Worm (Caenorhabditis elegans) whole organism, L3 larva: Measurements from ENCODE around the gene F01D5.5.

Source experiments
- R02D3.7 ChIP-seq: fragments of 150-350 bp; optimal IDR thresholded peaks from 2 replicates; lab custom pipeline; 2014; ENCODE audit warnings: missing biosample characterization, missing genetic modification characterization
- ZK546.5 ChIP-seq: sonication (generic microtip); optimal IDR thresholded peaks from 2 replicates; lab custom pipeline; 2017; ENCODE audit warnings: missing biosample characterization, missing genetic modification characterization
- ceh-16 ChIP-seq: sonication (generic microtip); optimal IDR thresholded peaks from 2 replicates; lab custom pipeline; 2017; ENCODE audit warnings: missing biosample characterization, missing genetic modification characterization
- ceh-28 ChIP-seq: fragments of 150-350 bp; optimal IDR thresholded peaks from 2 replicates; lab custom pipeline; 2014; ENCODE audit warnings: missing biosample characterization, missing genetic modification reagents, missing genetic modification characterization
- ceh-82 ChIP-seq: fragments of 150-350 bp; optimal IDR thresholded peaks from 2 replicates; lab custom pipeline; 2014; ENCODE audit warnings: missing biosample characterization, missing genetic modification characterization
- ceh-9 ChIP-seq: sonication (generic microtip); optimal IDR thresholded peaks from 2 replicates; lab custom pipeline; 2018; ENCODE audit warnings: missing biosample characterization, missing genetic modification characterization
- daf-12 ChIP-seq: fragments of 150-350 bp; optimal IDR thresholded peaks from 2 replicates; lab custom pipeline; 2014; ENCODE audit warnings: missing biosample characterization, missing genetic modification reagents, missing genetic modification characterization
- egl-27 ChIP-seq: sonication (generic microtip); optimal IDR thresholded peaks from 4 replicates; lab custom pipeline; 2017; ENCODE audit warnings: missing biosample characterization, missing genetic modification reagents, missing genetic modification characterization
- egl-5 ChIP-seq: fragments of 150-350 bp; optimal IDR thresholded peaks from 2 replicates; lab custom pipeline; 2017; ENCODE audit warnings: missing biosample characterization, missing genetic modification reagents, missing genetic modification characterization, inconsistent platforms
- elt-1 ChIP-seq: fragments of 150-350 bp; optimal IDR thresholded peaks from 2 replicates; lab custom pipeline; 2014; ENCODE audit warnings: missing biosample characterization, missing genetic modification characterization
- elt-2 ChIP-seq: sonication (generic microtip); optimal IDR thresholded peaks from 2 replicates; lab custom pipeline; 2016; ENCODE audit warnings: missing genetic modification reagents, mild to moderate bottlenecking, missing genetic modification characterization, missing compliant biosample characterization
- elt-3 ChIP-seq, 3 experiments: fragments of 150-350 bp in 1 of 3; sonication (generic microtip) in 2 of 3; optimal IDR thresholded peaks; 2 replicates in 2 of 3; 4 replicates in 1 of 3; lab custom pipeline; 2014 to 2017; ENCODE audit warnings: missing biosample characterization in 3 of 3, missing genetic modification characterization in 3 of 3
- eor-1 ChIP-seq, 2 experiments: fragments of 150-350 bp; optimal IDR thresholded peaks; 2 replicates each; lab custom pipeline; 2014 to 2018; ENCODE audit warnings: missing biosample characterization in 2 of 2, missing genetic modification characterization in 2 of 2
- fkh-10 ChIP-seq: sonication (generic microtip); optimal IDR thresholded peaks from 2 replicates; lab custom pipeline; 2017; ENCODE audit warnings: missing biosample characterization, missing genetic modification reagents, missing genetic modification characterization
- fos-1 ChIP-seq: fragments of 150-350 bp; optimal IDR thresholded peaks from 2 replicates; lab custom pipeline; 2014; ENCODE audit warnings: missing biosample characterization, missing genetic modification characterization
- hmg-11 ChIP-seq: sonication (generic microtip); optimal IDR thresholded peaks from 2 replicates; lab custom pipeline; 2016; ENCODE audit warnings: missing genetic modification characterization, missing compliant biosample characterization
- jun-1 ChIP-seq: fragments of 150-350 bp; optimal IDR thresholded peaks from 2 replicates; lab custom pipeline; 2014; ENCODE audit warnings: missing biosample characterization, missing genetic modification reagents, missing genetic modification characterization
- lin-15B ChIP-seq: fragments of 150-350 bp; optimal IDR thresholded peaks from 2 replicates; lab custom pipeline; 2014; ENCODE audit warnings: missing biosample characterization, missing genetic modification characterization
- lin-39 ChIP-seq: fragments of 150-350 bp; optimal IDR thresholded peaks from 2 replicates; lab custom pipeline; 2018; ENCODE audit warnings: missing biosample characterization, missing genetic modification reagents, missing genetic modification characterization
- lsy-12 ChIP-seq: sonication (generic microtip); optimal IDR thresholded peaks from 2 replicates; lab custom pipeline; 2016; ENCODE audit warnings: mild to moderate bottlenecking, missing genetic modification characterization, missing compliant biosample characterization
- mml-1 ChIP-seq: fragments of 150-350 bp; sonication (generic microtip); optimal IDR thresholded peaks from 3 replicates; lab custom pipeline; 2014; ENCODE audit warnings: missing biosample characterization, missing genetic modification characterization
- nfya-1 ChIP-seq: sonication (generic microtip); optimal IDR thresholded peaks from 2 replicates; lab custom pipeline; 2017; ENCODE audit warnings: missing genetic modification characterization, mild to moderate bottlenecking, missing compliant biosample characterization, antibody characterized with exemption, moderate library complexity; ENCODE audit not compliant: insufficient read depth
- nhr-11 ChIP-seq: fragments of 150-350 bp; optimal IDR thresholded peaks from 2 replicates; lab custom pipeline; 2014; ENCODE audit warnings: missing biosample characterization, missing genetic modification characterization
- nhr-12 ChIP-seq: fragments of 150-350 bp; optimal IDR thresholded peaks from 2 replicates; lab custom pipeline; 2014; ENCODE audit warnings: missing biosample characterization, missing genetic modification characterization
- nhr-23 ChIP-seq: fragments of 150-350 bp; optimal IDR thresholded peaks from 2 replicates; lab custom pipeline; 2014; ENCODE audit warnings: missing biosample characterization, missing genetic modification reagents, missing genetic modification characterization
- nhr-25 ChIP-seq: sonication (generic microtip); optimal IDR thresholded peaks from 2 replicates; lab custom pipeline; 2017; ENCODE audit warnings: missing biosample characterization, missing genetic modification characterization
- nhr-43 ChIP-seq: sonication (generic microtip); optimal IDR thresholded peaks from 2 replicates; lab custom pipeline; 2016; ENCODE audit warnings: mild to moderate bottlenecking, missing genetic modification characterization, missing compliant biosample characterization; ENCODE audit not compliant: poor library complexity, severe bottlenecking
- nhr-76 ChIP-seq: fragments of 150-350 bp; sonication (generic microtip); optimal IDR thresholded peaks from 5 replicates; lab custom pipeline; 2014; ENCODE audit warnings: missing biosample characterization, missing genetic modification characterization
- pha-4 ChIP-seq: fragments of 150-350 bp; optimal IDR thresholded peaks from 2 replicates; lab custom pipeline; 2014; ENCODE audit warnings: missing biosample characterization, missing genetic modification reagents, missing genetic modification characterization
- pqm-1 ChIP-seq: fragments of 150-350 bp; optimal IDR thresholded peaks from 2 replicates; lab custom pipeline; 2017; ENCODE audit warnings: missing biosample characterization, missing genetic modification characterization, inconsistent platforms
- sea-2 ChIP-seq: fragments of 150-350 bp; sonication (generic microtip); optimal IDR thresholded peaks from 4 replicates; lab custom pipeline; 2014; ENCODE audit warnings: missing biosample characterization, missing genetic modification reagents, missing genetic modification characterization
- skn-1 ChIP-seq: fragments of 150-350 bp; optimal IDR thresholded peaks from 2 replicates; lab custom pipeline; 2014; ENCODE audit warnings: missing biosample characterization, missing genetic modification characterization
- snpc-4 ChIP-seq: fragments of 150-350 bp; optimal IDR thresholded peaks from 2 replicates; lab custom pipeline; 2014; ENCODE audit warnings: missing biosample characterization, missing genetic modification characterization
- tbx-2 ChIP-seq: sonication (generic microtip); optimal IDR thresholded peaks from 2 replicates; lab custom pipeline; 2016; ENCODE audit warnings: mild to moderate bottlenecking, missing genetic modification characterization, missing compliant biosample characterization
- unc-39 ChIP-seq: sonication (generic microtip); optimal IDR thresholded peaks from 4 replicates; lab custom pipeline; 2017; ENCODE audit warnings: missing biosample characterization, missing genetic modification characterization
- unc-62 ChIP-seq: fragments of 150-350 bp; sonication (generic microtip); optimal IDR thresholded peaks from 4 replicates; lab custom pipeline; 2014; ENCODE audit warnings: missing biosample characterization, missing genetic modification reagents, missing genetic modification characterization
- zag-1 ChIP-seq: fragments of 150-350 bp; optimal IDR thresholded peaks from 2 replicates; lab custom pipeline; 2014; ENCODE audit warnings: missing biosample characterization, missing genetic modification characterization
- ztf-11 ChIP-seq: fragments of 150-350 bp; optimal IDR thresholded peaks from 2 replicates; lab custom pipeline; 2014; ENCODE audit warnings: missing biosample characterization, missing genetic modification characterization

F01D5.5 gene

DNA sequence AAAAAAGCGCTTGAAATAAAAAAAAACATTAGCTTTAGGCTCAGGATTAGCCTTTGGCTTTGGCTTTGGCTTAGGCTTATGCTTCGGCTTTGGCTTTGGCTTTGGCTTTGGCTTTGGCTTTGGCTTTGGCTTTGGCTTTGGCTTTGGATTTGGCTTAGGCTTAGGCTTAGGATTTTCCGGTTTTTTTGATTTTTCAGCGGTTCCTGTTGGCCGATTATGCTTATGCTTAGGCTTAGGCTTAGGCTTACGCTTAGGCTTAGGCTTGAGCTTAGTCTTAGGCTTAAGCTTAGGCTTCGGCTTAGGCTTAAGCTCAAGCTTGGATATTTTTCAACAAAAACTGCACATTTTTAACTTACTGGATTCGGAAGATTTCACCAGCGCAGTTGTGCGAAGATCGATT, 28.0 kb downstream of the F01D5.5 start:
- TF ChIP-seq lsy-12 (tag; lab: Kevin White, UChicago) (no peak), nfya-1 (tag; lab: Kevin White, UChicago) (no peak)

- TF ChIP-seq ceh-28 (tag; lab: Kevin White, UChicago) (peak; percentile 7), nhr-23 (tag; lab: Kevin White, UChicago) (peak; percentile 43), pqm-1 (peak; percentile 24), elt-2 (peak; percentile 52), ZK546.5 (no peak), ceh-82 (tag; lab: Kevin White, UChicago) (no peak), pha-4 (peak; percentile 5), skn-1 (peak; percentile 3), unc-39 (tag; lab: Kevin White, UChicago) (no peak), eor-1 (tag; optimal IDR thresholded peaks at IDR 0.05; lab: Kevin White, UChicago) (no peak)
- TF ChIP-seq, all 47 proteins: peak for 6
These were observed 28.6 kb downstream of the F01D5.5 start, which contains the start of gene Y39G8B.1 for ce11 chrII:13973514-13973913. Gene Y39G8B.1 (minus strand): TSS chrII:13973812.

DNA sequence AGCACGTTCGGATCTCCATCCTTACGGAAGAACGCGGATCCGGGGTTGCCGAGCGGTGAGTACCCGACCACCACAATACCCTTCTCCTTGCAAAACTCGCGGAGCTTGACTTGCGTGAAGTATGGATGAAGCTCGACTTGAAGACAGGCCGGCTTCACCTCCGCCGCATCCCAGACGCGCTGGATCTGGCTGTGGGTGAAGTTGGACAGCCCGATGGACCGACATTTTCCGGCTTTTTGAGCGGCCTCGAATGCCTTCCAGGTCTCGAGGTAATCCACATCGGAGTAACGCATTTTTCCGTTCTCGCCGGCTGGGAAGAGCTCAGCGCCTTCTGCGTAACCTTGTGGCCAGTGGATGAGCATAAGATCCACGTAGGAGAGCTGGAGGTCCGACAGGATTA, 29.9 kb downstream of the F01D5.5 start:
- TF ChIP-seq nhr-25 (no peak), R02D3.7 (no peak), ceh-82 (tag; lab: Kevin White, UChicago) (no peak), ceh-16 (tag; lab: Kevin White, UChicago) (no peak), nhr-76 (tag; lab: Kevin White, UChicago) (no peak), unc-62 (no peak), nfya-1 (tag; lab: Kevin White, UChicago) (no peak)

- TF ChIP-seq egl-27: no peak
- TF ChIP-seq nhr-76 (tag; lab: Kevin White, UChicago): no peak
- no peak for TF ChIP-seq lin-39 (tag; lab: Kevin White, UChicago)
- TF ChIP-seq pha-4: no peak
- TF ChIP-seq nhr-12 (tag; lab: Kevin White, UChicago): no peak
- TF ChIP-seq ceh-82 (tag; lab: Kevin White, UChicago): no peak
- no peak for TF ChIP-seq unc-39 (tag; lab: Kevin White, UChicago)
- TF ChIP-seq ceh-16 (tag; lab: Kevin White, UChicago): no peak
- TF ChIP-seq ZK546.5: no peak
- no peak for TF ChIP-seq hmg-11
These were observed 33.1 kb downstream of the F01D5.5 start, which contains the start of gene sre-43 for ce11 chrII:13968979-13969378. Gene sre-43 (minus strand): TSS chrII:13969079.

DNA sequence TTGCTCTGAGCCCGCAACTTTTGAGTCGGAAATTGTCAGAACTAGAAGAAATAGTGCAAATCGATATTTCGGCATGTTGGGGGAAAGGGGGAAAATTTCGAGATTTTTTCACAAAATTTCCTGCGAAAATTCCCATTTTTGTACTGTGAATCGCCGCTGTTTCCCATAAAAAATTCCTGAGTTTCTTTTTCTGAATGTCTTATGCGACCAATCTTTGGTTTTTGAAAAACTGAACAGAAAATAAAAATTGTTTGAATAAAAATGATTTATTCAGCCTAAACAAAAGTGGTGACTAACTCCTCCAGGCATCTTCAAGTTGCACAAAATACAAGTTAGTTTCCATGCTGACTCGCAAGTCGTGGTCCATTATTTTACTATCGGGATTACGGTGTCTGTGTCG, 35.9 kb downstream of the F01D5.5 start, which contains the start of gene W07G1.7:
Gene W07G1.7, minus strand, starts transcription at position 101 of the 400 bp plus-strand sequence.
- TF ChIP-seq nhr-23 (tag; lab: Kevin White, UChicago): no peak
- TF ChIP-seq hmg-11: no peak
- TF ChIP-seq ztf-11 (tag; lab: Kevin White, UChicago): no peak
- TF ChIP-seq elt-1 (tag; lab: Kevin White, UChicago): no peak
- no peak for TF ChIP-seq jun-1
- no peak for TF ChIP-seq elt-3 (tag; optimal IDR thresholded peaks at IDR 0.05; lab: Kevin White, UChicago)
- no peak for TF ChIP-seq unc-62
- TF ChIP-seq eor-1 (tag; optimal IDR thresholded peaks at IDR 0.05; lab: Kevin White, UChicago): no peak
- no peak for TF ChIP-seq unc-39 (tag; lab: Kevin White, UChicago)
- TF ChIP-seq nhr-11: no peak

DNA sequence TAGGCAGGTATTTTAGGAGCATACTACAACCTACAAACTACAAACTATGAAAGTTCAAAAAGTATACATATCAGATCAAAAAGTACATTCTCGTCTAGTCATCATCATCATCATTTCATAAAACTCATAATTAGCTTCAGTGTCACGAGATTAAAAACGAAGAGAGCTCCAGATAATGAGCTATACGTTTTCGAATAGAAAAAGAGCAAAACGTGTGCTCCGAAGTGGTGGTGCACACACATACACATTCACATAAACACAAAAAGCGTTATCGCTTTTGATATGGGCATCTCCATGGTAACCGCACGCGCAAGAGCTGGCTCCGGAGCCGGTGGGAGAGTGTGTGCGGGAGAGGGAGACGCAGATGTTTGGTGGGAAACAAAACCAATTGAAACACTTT, 37.8 kb downstream of the F01D5.5 start:
- TF ChIP-seq skn-1: no peak
- no peak for TF ChIP-seq lsy-12 (tag; lab: Kevin White, UChicago)
- TF ChIP-seq fos-1 (tag; lab: Kevin White, UChicago): no peak
- TF ChIP-seq nhr-23 (tag; lab: Kevin White, UChicago): no peak
- TF ChIP-seq zag-1: no peak
- no peak for TF ChIP-seq daf-12 (tag; lab: Kevin White, UChicago)
- TF ChIP-seq ceh-9 (tag; lab: Kevin White, UChicago): no peak
- TF ChIP-seq lin-15B (tag; lab: Kevin White, UChicago): no peak
- TF ChIP-seq ceh-16 (tag; lab: Kevin White, UChicago): no peak
- TF ChIP-seq ceh-28 (tag; lab: Kevin White, UChicago): no peak
- TF ChIP-seq egl-27: no peak
- no peak for TF ChIP-seq egl-5 (tag; lab: Kevin White, UChicago)
- no peak for TF ChIP-seq ceh-82 (tag; lab: Kevin White, UChicago)
- TF ChIP-seq mml-1 (tag; lab: Kevin White, UChicago): no peak
- TF ChIP-seq snpc-4 (tag; lab: Kevin White, UChicago): no peak
- TF ChIP-seq elt-2: no peak
- TF ChIP-seq tbx-2 (tag; lab: Kevin White, UChicago): no peak
- no peak for TF ChIP-seq sea-2
- no peak for TF ChIP-seq nhr-43 (tag; lab: Kevin White, UChicago)
- TF ChIP-seq fkh-10: no peak
- TF ChIP-seq, all 47 proteins: peak for 0
